Fruit fly (Drosophila melanogaster): Measurements from ENCODE around the gene CG4598.

CG4598 gene

DNA sequence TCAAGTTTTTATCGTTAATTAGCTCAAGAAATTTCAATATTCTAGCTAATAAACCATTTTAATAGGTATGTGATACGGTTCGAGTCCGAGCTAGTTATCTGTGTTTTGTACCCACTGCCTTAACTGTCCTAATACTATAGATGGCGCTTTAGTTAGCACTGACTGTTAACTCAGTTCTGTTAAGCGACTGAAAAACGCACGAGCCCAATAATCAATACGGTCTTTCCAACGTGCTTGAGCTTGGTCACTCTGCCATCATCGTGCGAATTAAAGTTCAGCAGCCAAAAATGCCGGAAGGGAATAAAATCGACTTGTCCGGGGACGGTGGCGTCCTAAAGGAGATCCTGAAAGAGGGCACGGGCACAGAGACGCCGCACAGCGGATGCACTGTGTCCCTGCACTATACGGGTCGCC, 30.6 kb upstream of the CG4598 start, which contains the start of gene Fkbp59 (continued):
- TF ChIP-seq CG4360 (GFP tag; IDR thresholded peaks at IDR 0.05), result no peak
- TF ChIP-seq HmgZ (tag; optimal IDR thresholded peaks at IDR 0.05), result peak; percentile 60
- peak; percentile 21; the same call in 1 of the 3 replicates for TF ChIP-seq CG34224 (GFP tag; IDR thresholded peaks at IDR 0.05; ENCODE audit: partially characterized antibody)
- peak; percentile 16 for TF ChIP-seq Sry-δ (GFP tag; optimal IDR thresholded peaks at IDR 0.05)
- peak; percentile 54 for TF ChIP-seq CG8290 (GFP tag; optimal IDR thresholded peaks at IDR 0.05)
- peak in 1 of 2 experiments; percentile 79 for TF ChIP-seq CG8290 (tag; optimal IDR thresholded peaks at IDR 0.05)
- TF ChIP-seq CG3726 (GFP tag; IDR thresholded peaks at IDR 0.05), result no peak
- no peak for TF ChIP-seq crc (GFP tag; optimal IDR thresholded peaks at IDR 0.05)
- no peak for TF ChIP-seq Taf1 (GFP tag; IDR thresholded peaks at IDR 0.05)
- TF ChIP-seq CG2116 (GFP tag; optimal IDR thresholded peaks at IDR 0.05), result peak; percentile 33
- TF ChIP-seq Vsx1 (GFP tag; optimal IDR thresholded peaks at IDR 0.05), result peak; percentile 99
- TF ChIP-seq grau (tag; optimal IDR thresholded peaks at IDR 0.05), result peak; percentile 22
- no peak for TF ChIP-seq prd (optimal IDR thresholded peaks at IDR 0.05)
- peak; percentile 17; the same call in 1 of the 3 replicates for TF ChIP-seq prd (GFP tag; IDR thresholded peaks at IDR 0.05)
- TF ChIP-seq cas (GFP tag; IDR thresholded peaks at IDR 0.05), result no peak
- no peak for TF ChIP-seq CG31441 (GFP tag; IDR thresholded peaks at IDR 0.05)
- no peak for TF ChIP-seq gsb-n (tag; optimal IDR thresholded peaks at IDR 0.05)
- TF ChIP-seq nerfin-2 (GFP tag; IDR thresholded peaks at IDR 0.05; ENCODE audit: partially characterized antibody), result peak; percentile 96
- TF ChIP-seq CG3847 (GFP tag; IDR thresholded peaks at IDR 0.05), result peak; percentile 21; the same call in 1 of the 2 replicates
- peak; percentile 90 for TF ChIP-seq CG14860 (GFP tag; IDR thresholded peaks at IDR 0.05; ENCODE audit: partially characterized antibody)
- no peak for TF ChIP-seq CG17361 (GFP tag; IDR thresholded peaks at IDR 0.05)
- TF ChIP-seq CG17912 (GFP tag; optimal IDR thresholded peaks at IDR 0.05), result no peak
- no peak for TF ChIP-seq CG4820 (GFP tag; optimal IDR thresholded peaks at IDR 0.05)
- no peak for TF ChIP-seq pb (GFP tag; optimal IDR thresholded peaks at IDR 0.05)
- TF ChIP-seq CG1602 (GFP tag; optimal IDR thresholded peaks at IDR 0.05), result no peak
- TF ChIP-seq NC2α (GFP tag; optimal IDR thresholded peaks at IDR 0.05), result no peak
- peak; percentile 9 for TF ChIP-seq CG17829 (tag; optimal IDR thresholded peaks at IDR 0.05)
- peak; percentile 15; the same call in 1 of the 2 replicates for TF ChIP-seq CG32532 (GFP tag; IDR thresholded peaks at IDR 0.05)
- TF ChIP-seq Hmr (GFP tag; optimal IDR thresholded peaks at IDR 0.05), result peak; percentile 48
- no peak for TF ChIP-seq grn (GFP tag; optimal IDR thresholded peaks at IDR 0.05)
- TF ChIP-seq her (GFP tag; optimal IDR thresholded peaks at IDR 0.05), result peak; percentile 69
- no peak for TF ChIP-seq CG14050 (GFP tag; IDR thresholded peaks at IDR 0.05)
- no peak for TF ChIP-seq CG9876 (GFP tag; optimal IDR thresholded peaks at IDR 0.05)
- peak; percentile 44 for TF ChIP-seq zen (tag; optimal IDR thresholded peaks at IDR 0.05)
- no peak for TF ChIP-seq Oli (tag; optimal IDR thresholded peaks at IDR 0.05)
- no peak for TF ChIP-seq CG6175 (GFP tag; IDR thresholded peaks at IDR 0.05)
- no peak for TF ChIP-seq CG6654 (GFP tag; optimal IDR thresholded peaks at IDR 0.05)
- 0 out of 2 replicates have a peak, but pooled peaks have one; percentile 10 for TF ChIP-seq CG7372 (GFP tag; IDR thresholded peaks at IDR 0.05)
- TF ChIP-seq MESR4 (GFP tag; optimal IDR thresholded peaks at IDR 0.05), result peak; percentile 66
- no peak for TF ChIP-seq CHES-1-like (GFP tag; optimal IDR thresholded peaks at IDR 0.05)
- peak; percentile 37 for TF ChIP-seq CG12659 (GFP tag; optimal IDR thresholded peaks at IDR 0.05)
- no peak for TF ChIP-seq usp (GFP tag; optimal IDR thresholded peaks at IDR 0.05)
- TF ChIP-seq vnd (GFP tag; IDR thresholded peaks at IDR 0.05; ENCODE audit: partially characterized antibody), result peak; percentile 88
- no peak for TF ChIP-seq HLH3B (GFP tag; IDR thresholded peaks at IDR 0.05)
- TF ChIP-seq CG3281 (GFP tag; optimal IDR thresholded peaks at IDR 0.05), result no peak
- TF ChIP-seq insv (GFP tag; optimal IDR thresholded peaks at IDR 0.05), result peak in 1 of 2 experiments; percentile 43
- TF ChIP-seq CG3163 (GFP tag; optimal IDR thresholded peaks at IDR 0.05), result no peak

Data from whole organism, embryonic.